Worm (Caenorhabditis elegans) whole organism, midembryonic: ENCODE measurements around the gene col-126.

ENCODE experiments used
- T22C8.4 ChIP-seq: fragments of 200-800 bp; sonication (Bioruptor generic); IDR thresholded peaks from 2 replicates; pipeline ENCODE4 v1.3.6; 2022; ENCODE audit warnings: missing genetic modification characterization, missing compliant biosample characterization
- cog-1 ChIP-seq: sonication (generic microtip); optimal IDR thresholded peaks from 2 replicates; lab custom pipeline; 2016; ENCODE audit warnings: missing genetic modification characterization, missing compliant biosample characterization
- flt-1 ChIP-seq: fragments of 200-800 bp; sonication (Bioruptor generic); IDR thresholded peaks from 2 replicates; pipeline ENCODE4 v1.3.6; 2022; ENCODE audit warnings: missing genetic modification characterization, missing compliant biosample characterization
- klf-2 ChIP-seq: fragments of 200-800 bp; sonication (Bioruptor generic); conservative IDR thresholded peaks from 2 replicates; pipeline ENCODE4 v1.3.6; 2022; ENCODE audit warnings: missing genetic modification reagents, missing genetic modification characterization, missing compliant biosample characterization
- med-1 ChIP-seq: sonication (generic microtip); optimal IDR thresholded peaks from 2 replicates; lab custom pipeline; 2017; ENCODE audit warnings: missing genetic modification characterization, mild to moderate bottlenecking, missing compliant biosample characterization, antibody characterized with exemption, missing genetic modification reagents; ENCODE audit not compliant: insufficient read depth
- ref-1 ChIP-seq: fragments of 200-800 bp; sonication (Bioruptor generic); conservative IDR thresholded peaks from 2 replicates; pipeline ENCODE4 v1.3.6; 2022; ENCODE audit warnings: missing genetic modification reagents, missing genetic modification characterization, missing compliant biosample characterization
- tab-1 ChIP-seq: fragments of 200-800 bp; sonication (Bioruptor generic); IDR thresholded peaks from 2 replicates; pipeline ENCODE4 v1.3.6; 2022; ENCODE audit warnings: missing genetic modification characterization, missing compliant biosample characterization
- ztf-23 ChIP-seq: fragments of 200-800 bp; sonication (Bioruptor generic); IDR thresholded peaks from 2 replicates; pipeline ENCODE4 v1.3.6; 2022; ENCODE audit warnings: missing genetic modification reagents, missing genetic modification characterization, missing compliant biosample characterization
- ztf-29 ChIP-seq: fragments of 200-800 bp; sonication (Bioruptor generic); IDR thresholded peaks from 2 replicates; pipeline ENCODE4 v1.3.6; 2022; ENCODE audit warnings: missing genetic modification reagents, missing genetic modification characterization, missing compliant biosample characterization

col-126 gene

DNA sequence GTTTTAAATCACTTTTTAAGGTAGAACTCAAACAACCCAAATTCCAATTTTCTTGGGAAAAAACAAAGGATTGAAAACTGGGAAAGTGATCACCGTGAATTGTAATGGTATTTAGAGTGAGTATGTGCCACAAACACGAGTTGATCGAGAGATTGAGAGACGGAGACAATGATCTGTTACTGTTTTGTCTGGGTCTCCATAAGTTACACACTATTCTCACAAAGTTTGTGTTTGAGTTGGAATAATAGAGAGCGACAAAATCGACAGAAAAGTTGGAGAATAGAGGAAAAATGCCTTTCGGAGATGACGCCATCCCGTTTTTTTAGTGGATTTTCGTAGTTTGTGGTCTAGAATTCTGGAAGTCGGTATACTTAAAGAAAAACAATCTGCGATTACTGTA, 8.1 kb downstream of the col-126 start, which contains the start of gene nhr-7:
Gene nhr-7, minus strand, starts transcription at position 101 of the 400 bp plus-strand sequence.
- TF ChIP-seq klf-2 (GFP tag; lab: Robert Waterston, UW) (no peak), flt-1 (no peak), ref-1 (GFP tag; lab: Robert Waterston, UW) (no peak), ztf-29 (GFP tag; lab: Robert Waterston, UW) (no peak), med-1 (GFP tag; lab: Kevin White, UChicago) (no peak), tab-1 (GFP tag; lab: Robert Waterston, UW) (no peak), T22C8.4 (GFP tag; lab: Robert Waterston, UW) (no peak), ztf-23 (GFP tag; lab: Robert Waterston, UW) (no peak), cog-1 (tag; lab: Kevin White, UChicago) (no peak)

DNA sequence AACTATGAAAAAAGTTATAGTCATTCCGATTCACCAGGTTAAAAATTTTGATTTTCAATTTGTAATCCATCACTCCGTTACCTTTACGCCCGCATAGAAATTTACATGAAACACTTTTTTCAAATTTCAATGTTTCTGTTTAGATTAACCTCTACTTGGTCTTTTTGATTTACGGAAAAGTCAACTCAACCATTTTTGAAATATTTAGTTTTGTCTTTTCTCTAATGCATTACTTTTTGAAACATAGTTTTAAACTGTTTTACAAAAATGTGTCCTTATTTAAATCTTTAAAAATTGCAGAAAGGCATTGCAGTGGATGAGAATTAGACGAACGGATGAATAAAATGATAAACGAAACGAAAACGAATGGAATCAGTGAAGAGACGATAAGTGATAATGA, 9.9 kb downstream of the col-126 start, which contains the start of gene gtl-2:
Gene gtl-2, plus strand, starts transcription at position 301 of the 400 bp plus-strand sequence.
- TF ChIP-seq cog-1 (tag; lab: Kevin White, UChicago) (no peak), ztf-23 (GFP tag; lab: Robert Waterston, UW) (no peak), ref-1 (GFP tag; lab: Robert Waterston, UW) (no peak), med-1 (GFP tag; lab: Kevin White, UChicago) (no peak), tab-1 (GFP tag; lab: Robert Waterston, UW) (no peak), klf-2 (GFP tag; lab: Robert Waterston, UW) (no peak), flt-1 (no peak), ztf-29 (GFP tag; lab: Robert Waterston, UW) (no peak), T22C8.4 (GFP tag; lab: Robert Waterston, UW) (no peak)

DNA sequence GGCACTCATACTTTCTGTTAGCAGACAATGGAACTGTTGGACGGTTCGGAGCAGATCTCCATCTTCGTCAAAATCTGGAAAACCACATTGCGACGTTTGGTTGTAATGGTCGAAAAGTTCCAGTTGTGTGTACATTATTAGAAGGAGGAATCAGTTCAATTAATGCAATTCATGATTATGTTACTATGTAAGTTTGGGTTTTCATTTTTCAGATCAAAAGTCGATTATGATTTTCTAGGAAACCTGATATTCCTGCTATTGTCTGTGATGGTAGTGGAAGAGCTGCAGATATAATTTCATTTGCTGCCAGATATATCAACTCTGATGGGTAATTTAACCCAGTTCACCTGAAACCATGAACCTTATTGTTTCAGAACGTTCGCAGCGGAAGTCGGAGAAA, 12.8 kb downstream of the col-126 start:
- TF ChIP-seq flt-1: no peak
- TF ChIP-seq ztf-29 (GFP tag; lab: Robert Waterston, UW): no peak
- no peak for TF ChIP-seq ztf-23 (GFP tag; lab: Robert Waterston, UW)
- TF ChIP-seq tab-1 (GFP tag; lab: Robert Waterston, UW): no peak
- TF ChIP-seq med-1 (GFP tag; lab: Kevin White, UChicago): no peak
- TF ChIP-seq ref-1 (GFP tag; lab: Robert Waterston, UW): no peak
- no peak for TF ChIP-seq klf-2 (GFP tag; lab: Robert Waterston, UW)
- no peak for TF ChIP-seq cog-1 (tag; lab: Kevin White, UChicago)
- no peak for TF ChIP-seq T22C8.4 (GFP tag; lab: Robert Waterston, UW)

DNA sequence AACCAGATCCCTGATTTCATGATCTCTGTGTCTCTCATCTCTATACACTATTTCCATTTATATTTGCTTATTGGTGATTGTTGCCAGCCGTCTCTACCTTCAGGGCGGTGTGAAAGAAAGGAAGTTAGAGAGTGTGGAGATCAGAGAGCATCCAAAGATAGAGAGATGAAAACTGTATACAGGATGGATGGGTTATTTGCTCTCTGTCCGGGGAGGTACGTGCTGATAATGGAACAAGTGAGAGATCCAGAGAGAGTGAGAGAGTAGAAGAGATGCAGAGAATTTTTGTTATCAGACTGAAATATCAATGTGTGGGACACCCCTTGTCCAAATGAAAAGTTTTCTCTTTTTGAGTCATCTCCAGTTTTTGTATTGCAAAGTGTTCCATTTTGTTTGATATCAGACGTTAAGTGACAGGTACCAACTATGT, 20.9 kb downstream of the col-126 start:
- no peak for TF ChIP-seq ztf-29 (GFP tag; lab: Robert Waterston, UW)
- TF ChIP-seq klf-2 (GFP tag; lab: Robert Waterston, UW): no peak
- no peak for TF ChIP-seq ref-1 (GFP tag; lab: Robert Waterston, UW)
- TF ChIP-seq flt-1: no peak
- no peak for TF ChIP-seq med-1 (GFP tag; lab: Kevin White, UChicago)
- TF ChIP-seq tab-1 (GFP tag; lab: Robert Waterston, UW): no peak
- TF ChIP-seq ztf-23 (GFP tag; lab: Robert Waterston, UW): no peak
- no peak for TF ChIP-seq cog-1 (tag; lab: Kevin White, UChicago)
- TF ChIP-seq T22C8.4 (GFP tag; lab: Robert Waterston, UW): no peak

DNA sequence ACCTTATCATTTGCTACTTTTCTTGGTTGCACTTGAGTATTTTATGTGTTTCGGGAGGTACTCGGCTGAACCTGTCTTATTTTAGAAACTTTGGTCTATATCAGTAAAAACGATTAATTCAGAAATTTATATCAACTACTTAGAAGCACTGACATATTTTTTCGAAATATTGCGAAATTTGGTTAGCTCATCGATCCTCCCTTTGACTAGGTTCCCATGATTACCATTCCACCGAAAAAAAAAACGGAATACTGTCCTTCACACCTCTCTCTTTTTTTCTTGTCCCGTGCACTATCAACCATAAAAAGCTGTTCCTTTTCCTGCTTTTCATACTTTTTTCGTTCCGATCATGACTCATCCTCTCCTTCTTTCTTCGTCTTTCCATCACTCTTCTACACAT, 22.0 kb downstream of the col-126 start:
- TF ChIP-seq cog-1 (tag; lab: Kevin White, UChicago) (no peak), flt-1 (no peak), ref-1 (GFP tag; lab: Robert Waterston, UW) (no peak), ztf-29 (GFP tag; lab: Robert Waterston, UW) (no peak), klf-2 (GFP tag; lab: Robert Waterston, UW) (no peak), med-1 (GFP tag; lab: Kevin White, UChicago) (no peak), ztf-23 (GFP tag; lab: Robert Waterston, UW) (no peak), T22C8.4 (GFP tag; lab: Robert Waterston, UW) (no peak), tab-1 (GFP tag; lab: Robert Waterston, UW) (no peak)

DNA sequence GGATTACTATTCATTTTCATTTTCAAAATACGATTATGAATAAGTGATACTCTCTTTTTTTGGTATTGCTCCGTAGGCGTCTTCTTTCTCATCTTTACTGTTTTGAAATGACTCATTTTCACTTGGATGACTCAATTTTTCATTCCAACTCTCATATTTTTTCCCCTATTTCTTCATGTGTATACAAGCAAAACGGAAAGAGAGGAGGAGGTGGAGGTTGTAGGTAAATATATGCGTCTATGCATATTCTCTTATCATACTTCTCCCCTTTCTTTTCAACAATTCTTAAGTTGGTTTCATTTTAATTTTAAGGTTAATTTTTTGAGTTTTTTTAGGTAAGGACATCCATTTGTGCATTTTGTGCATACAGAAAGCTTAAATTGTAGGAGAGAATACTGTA, 22.9 kb downstream of the col-126 start:
- TF ChIP-seq klf-2 (GFP tag; lab: Robert Waterston, UW) (no peak), ref-1 (GFP tag; lab: Robert Waterston, UW) (no peak), T22C8.4 (GFP tag; lab: Robert Waterston, UW) (no peak)

DNA sequence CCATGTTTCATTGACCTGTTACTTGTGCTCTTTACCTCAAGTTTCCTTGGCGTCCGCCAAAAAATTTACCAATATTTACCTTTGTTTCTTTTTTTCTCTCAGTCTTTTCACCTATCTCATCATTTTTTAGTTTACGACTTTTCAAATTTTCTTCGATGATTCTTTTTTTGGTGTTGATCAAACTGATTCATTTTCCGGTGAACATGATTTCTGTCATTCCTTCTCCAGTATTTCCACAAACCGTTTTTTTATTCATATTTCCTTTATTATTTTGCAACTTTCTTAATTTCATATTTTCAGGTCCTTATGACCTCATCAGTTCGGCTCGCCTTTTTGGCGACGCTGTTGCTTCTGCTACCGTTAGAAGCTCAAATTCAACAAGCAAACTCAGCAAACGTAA, 24.3 kb downstream of the col-126 start, which contains the start of gene F54D1.6:
Gene F54D1.6, plus strand, starts transcription at position 301 of the 400 bp plus-strand sequence.
- TF ChIP-seq T22C8.4 (GFP tag; lab: Robert Waterston, UW) (no peak), cog-1 (tag; lab: Kevin White, UChicago) (no peak), ref-1 (GFP tag; lab: Robert Waterston, UW) (no peak), flt-1 (no peak), klf-2 (GFP tag; lab: Robert Waterston, UW) (no peak), tab-1 (GFP tag; lab: Robert Waterston, UW) (no peak), med-1 (GFP tag; lab: Kevin White, UChicago) (no peak), ztf-23 (GFP tag; lab: Robert Waterston, UW) (no peak), ztf-29 (GFP tag; lab: Robert Waterston, UW) (no peak)

DNA sequence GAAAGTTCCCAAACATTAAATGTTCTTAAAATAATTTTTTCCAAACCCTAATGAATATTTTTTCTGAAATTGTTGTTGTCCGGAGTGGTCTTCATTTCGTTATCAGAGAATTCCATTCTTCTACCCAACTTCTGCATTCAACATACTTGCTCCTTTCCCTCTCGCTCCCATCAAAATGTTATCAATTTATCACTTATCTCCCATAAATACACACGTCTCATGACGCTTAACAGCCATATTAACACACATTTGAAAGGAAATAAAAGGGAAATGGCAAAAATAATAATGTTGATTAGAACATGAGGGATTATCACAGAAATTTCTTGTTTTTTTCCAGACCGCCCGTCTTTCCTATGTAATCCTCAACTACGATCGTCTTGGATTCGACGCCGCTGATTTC, 25.8 kb downstream of the col-126 start:
- TF ChIP-seq T22C8.4 (GFP tag; lab: Robert Waterston, UW): no peak
- no peak for TF ChIP-seq cog-1 (tag; lab: Kevin White, UChicago)
- TF ChIP-seq ztf-23 (GFP tag; lab: Robert Waterston, UW): no peak

DNA sequence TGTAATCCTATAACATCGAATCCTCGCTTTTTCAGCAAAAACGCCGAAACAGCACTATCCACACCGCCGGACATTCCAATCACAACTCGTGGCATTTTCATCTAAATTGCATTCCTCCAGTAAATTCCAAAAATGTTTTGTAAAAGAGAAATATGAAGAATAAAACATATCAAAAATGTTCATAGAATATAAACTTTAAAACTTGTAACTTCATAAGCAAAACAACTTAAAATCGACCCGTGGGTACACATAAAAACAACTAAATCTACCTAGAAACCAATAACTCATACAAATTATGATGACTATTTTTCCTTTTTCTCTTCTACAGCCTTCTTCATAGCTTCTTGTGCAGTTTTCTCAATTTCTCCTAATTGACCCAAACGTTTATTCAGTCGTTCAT, 33.6 kb downstream of the col-126 start, which contains the start of gene mttu-1:
Gene mttu-1, minus strand, starts transcription at position 101 of the 400 bp plus-strand sequence.
- TF ChIP-seq flt-1 (no peak), T22C8.4 (GFP tag; lab: Robert Waterston, UW) (no peak), klf-2 (GFP tag; lab: Robert Waterston, UW) (no peak), med-1 (GFP tag; lab: Kevin White, UChicago) (no peak), cog-1 (tag; lab: Kevin White, UChicago) (no peak), ztf-29 (GFP tag; lab: Robert Waterston, UW) (no peak), ztf-23 (GFP tag; lab: Robert Waterston, UW) (no peak), tab-1 (GFP tag; lab: Robert Waterston, UW) (no peak), ref-1 (GFP tag; lab: Robert Waterston, UW) (no peak)
